Worm (Caenorhabditis elegans): ENCODE measurements around the gene bcf-1.

bcf-1 gene

ce11 chrV:6411161-6411560 is 2.6 kb upstream of the bcf-1 start:
- TF ChIP-seq skn-1 (tag; optimal IDR thresholded peaks at IDR 0.05), result no peak
- TF ChIP-seq ztf-1 (GFP tag; conservative IDR thresholded peaks at IDR 0.05), result no peak
- no peak for TF ChIP-seq nhr-12 (tag; optimal IDR thresholded peaks at IDR 0.05)
- TF ChIP-seq nhr-21 (tag; optimal IDR thresholded peaks at IDR 0.05), result no peak
- peak; percentile 83 for TF ChIP-seq crh-2 (tag; optimal IDR thresholded peaks at IDR 0.05)
- TF ChIP-seq ZK546.5 (tag; optimal IDR thresholded peaks at IDR 0.05), result no peak
- no peak for TF ChIP-seq snpc-4 (tag; optimal IDR thresholded peaks at IDR 0.05)
- peak; percentile 50 for TF ChIP-seq fos-1 (tag; optimal IDR thresholded peaks at IDR 0.05)
- TF ChIP-seq C34F6.9 (tag; optimal IDR thresholded peaks at IDR 0.05), result no peak
- TF ChIP-seq gmeb-1 (tag; optimal IDR thresholded peaks at IDR 0.05), result peak; percentile 20
- peak in 1 of 2 experiments; percentile 26 for TF ChIP-seq mdl-1 (tag; optimal IDR thresholded peaks at IDR 0.05)
- peak; percentile 73 for TF ChIP-seq sma-9 (GFP tag; optimal IDR thresholded peaks at IDR 0.05)
- no peak for TF ChIP-seq sma-9 (tag; optimal IDR thresholded peaks at IDR 0.05)

- TF ChIP-seq sma-9 (GFP tag; optimal IDR thresholded peaks at IDR 0.05), result peak; percentile 14
- no peak for TF ChIP-seq sma-9 (tag; optimal IDR thresholded peaks at IDR 0.05)
- no peak for TF ChIP-seq ceh-16 (tag; optimal IDR thresholded peaks at IDR 0.05)
- TF ChIP-seq crh-2 (tag; optimal IDR thresholded peaks at IDR 0.05), result peak; percentile 54
These were observed 996 bp downstream of the bcf-1 start for ce11 chrV:6407587-6407986.

ce11 chrV:6400950-6401551 is 7.5 kb downstream of the bcf-1 start:
- TF ChIP-seq crh-2 (tag; optimal IDR thresholded peaks at IDR 0.05) (peak; percentile 55), elt-3 (tag; optimal IDR thresholded peaks at IDR 0.05) (no peak)

- TF ChIP-seq fos-1 (tag; optimal IDR thresholded peaks at IDR 0.05) (peak; percentile 32), crh-2 (tag; optimal IDR thresholded peaks at IDR 0.05) (peak; percentile 14), gmeb-1 (tag; optimal IDR thresholded peaks at IDR 0.05) (no peak), zag-1 (tag; optimal IDR thresholded peaks at IDR 0.05) (no peak)
These were observed 8.1 kb downstream of the bcf-1 start for ce11 chrV:6400528-6400927.

- TF ChIP-seq elt-3 (tag; optimal IDR thresholded peaks at IDR 0.05) (no peak), crh-2 (tag; optimal IDR thresholded peaks at IDR 0.05) (no peak), nhr-237 (tag; optimal IDR thresholded peaks at IDR 0.05) (no peak), lin-39 (tag; optimal IDR thresholded peaks at IDR 0.05) (no peak)
These were observed 8.8 kb downstream of the bcf-1 start, which contains the start of gene gfi-1 for ce11 chrV:6399831-6400230. gfi-1 (minus strand) TSS chrV:6399931.

- TF ChIP-seq sma-9 (GFP tag; optimal IDR thresholded peaks at IDR 0.05) (peak; percentile 50), sma-9 (tag; optimal IDR thresholded peaks at IDR 0.05) (no peak), fos-1 (tag; optimal IDR thresholded peaks at IDR 0.05) (peak; percentile 67), crh-2 (tag; optimal IDR thresholded peaks at IDR 0.05) (peak; percentile 3), sma-3 (GFP tag; optimal IDR thresholded peaks at IDR 0.05) (no peak), zag-1 (tag; optimal IDR thresholded peaks at IDR 0.05) (no peak)
These were observed 9.7 kb downstream of the bcf-1 start for ce11 chrV:6398922-6399321.

ce11 chrV:6390163-6390562 is 18.4 kb downstream of the bcf-1 start, which contains the start of gene F57F4.1:
F57F4.1 (plus strand) TSS chrV:6390463.
- no peak for TF ChIP-seq F13H6.1 (tag; optimal IDR thresholded peaks at IDR 0.05)
- no peak for TF ChIP-seq sma-9 (GFP tag; optimal IDR thresholded peaks at IDR 0.05)
- no peak for TF ChIP-seq sma-9 (tag; optimal IDR thresholded peaks at IDR 0.05)
- no peak for TF ChIP-seq ceh-82 (tag; optimal IDR thresholded peaks at IDR 0.05)
- TF ChIP-seq nhr-237 (tag; optimal IDR thresholded peaks at IDR 0.05), result no peak

- no peak for TF ChIP-seq nhr-11 (tag; optimal IDR thresholded peaks at IDR 0.05)
- TF ChIP-seq nhr-6 (tag; optimal IDR thresholded peaks at IDR 0.05), result no peak
- no peak for TF ChIP-seq ceh-16 (tag; optimal IDR thresholded peaks at IDR 0.05)
- TF ChIP-seq lin-13 (GFP tag; optimal IDR thresholded peaks at IDR 0.05), result no peak
- TF ChIP-seq ztf-4 (tag; optimal IDR thresholded peaks at IDR 0.05), result no peak
- TF ChIP-seq nhr-25 (tag; optimal IDR thresholded peaks at IDR 0.05), result no peak
- TF ChIP-seq mbf-1 (tag; optimal IDR thresholded peaks at IDR 0.05), result no peak
- no peak for TF ChIP-seq blmp-1 (tag; optimal IDR thresholded peaks at IDR 0.05; ENCODE audit: insufficient read depth)
- no peak for TF ChIP-seq snpc-4 (tag; optimal IDR thresholded peaks at IDR 0.05)
- no peak for TF ChIP-seq sma-9 (GFP tag; optimal IDR thresholded peaks at IDR 0.05)
- no peak for TF ChIP-seq sma-9 (tag; optimal IDR thresholded peaks at IDR 0.05)
- TF ChIP-seq nhr-129 (tag; optimal IDR thresholded peaks at IDR 0.05), result no peak
- TF ChIP-seq unc-39 (tag; optimal IDR thresholded peaks at IDR 0.05), result no peak
- TF ChIP-seq elt-1 (tag; optimal IDR thresholded peaks at IDR 0.05), result no peak
- no peak for TF ChIP-seq ztf-1 (GFP tag; conservative IDR thresholded peaks at IDR 0.05)
- TF ChIP-seq unc-55 (GFP tag; optimal IDR thresholded peaks at IDR 0.05), result no peak
- TF ChIP-seq nhr-237 (tag; optimal IDR thresholded peaks at IDR 0.05), result no peak
- no peak for TF ChIP-seq nhr-12 (tag; optimal IDR thresholded peaks at IDR 0.05)
- no peak for TF ChIP-seq nhr-21 (tag; optimal IDR thresholded peaks at IDR 0.05)
These were observed 18.9 kb downstream of the bcf-1 start, which contains the start of gene F57F4.2 for ce11 chrV:6389634-6390033. F57F4.2 (minus strand) TSS chrV:6389734.

Measured in whole organism, L2 larva.